Fruit fly (Drosophila melanogaster) whole organism, embryonic: ENCODE measurements around the gene SMC5.
A peak's percentile ranks its signal among the peaks of the same experiment; 100 is the strongest.

Experiments used
- Adf1 ChIP-seq: fragments of 200-800 bp; sonication (Bioruptor generic); IDR thresholded peaks from 2 replicates; pipeline ENCODE4 v1.3.6; 2022; ENCODE audit warnings: missing biosample characterization, missing genetic modification characterization
- BEAF-32 ChIP-seq: fragments of 200-800 bp; sonication (Bioruptor generic); optimal IDR thresholded peaks from 3 replicates; lab custom pipeline; 2017; ENCODE audit warnings: missing biosample characterization, missing genetic modification characterization, mild to moderate bottlenecking, moderate library complexity, missing genetic modification reagents
- CG10565 ChIP-seq: fragments of 200-800 bp; sonication (Bioruptor generic); optimal IDR thresholded peaks from 3 replicates; lab custom pipeline; 2016; ENCODE audit warnings: missing biosample characterization, mild to moderate bottlenecking, missing genetic modification characterization
- CG12744 ChIP-seq: fragments of 200-800 bp; sonication (Bioruptor generic); optimal IDR thresholded peaks from 2 replicates; lab custom pipeline; 2016; ENCODE audit warnings: missing biosample characterization, missing genetic modification characterization
- CG14441 ChIP-seq: fragments of 200-800 bp; sonication (Bioruptor generic); IDR thresholded peaks from 2 replicates; pipeline ENCODE4 v1.3.6; 2022; ENCODE audit warnings: missing biosample characterization, missing genetic modification characterization
- CG17802 ChIP-seq: fragments of 200-800 bp; sonication (Bioruptor generic); optimal IDR thresholded peaks from 2 replicates; lab custom pipeline; 2018; ENCODE audit warnings: missing biosample characterization, mild to moderate bottlenecking, missing genetic modification characterization, moderate library complexity
- CG18619 ChIP-seq: fragments of 200-800 bp; sonication (Bioruptor generic); optimal IDR thresholded peaks from 3 replicates; lab custom pipeline; 2017; ENCODE audit warnings: missing biosample characterization, mild to moderate bottlenecking, missing genetic modification characterization
- CG2120 ChIP-seq: fragments of 200-800 bp; sonication (Bioruptor generic); optimal IDR thresholded peaks from 3 replicates; lab custom pipeline; 2016; ENCODE audit warnings: missing biosample characterization, missing genetic modification characterization
- CG2199 ChIP-seq: fragments of 200-800 bp; sonication (Bioruptor generic); IDR thresholded peaks from 3 replicates; pipeline ENCODE4 v1.3.6; 2022; ENCODE audit warnings: missing biosample characterization, missing genetic modification characterization
- CG2678 ChIP-seq: fragments of 200-800 bp; sonication (Bioruptor generic); optimal IDR thresholded peaks from 3 replicates; lab custom pipeline; 2019; ENCODE audit warnings: missing biosample characterization, mild to moderate bottlenecking, missing genetic modification characterization, moderate library complexity
- CG31365 ChIP-seq: fragments of 200-800 bp; sonication (Bioruptor generic); optimal IDR thresholded peaks from 2 replicates; lab custom pipeline; 2018; ENCODE audit warnings: missing biosample characterization, mild to moderate bottlenecking, missing genetic modification characterization
- CG4730 ChIP-seq: fragments of 200-800 bp; sonication (Bioruptor generic); IDR thresholded peaks from 2 replicates; pipeline ENCODE4 v1.3.6; 2022; ENCODE audit warnings: missing biosample characterization, missing genetic modification characterization
- CG6813 ChIP-seq: fragments of 200-800 bp; sonication (Bioruptor generic); optimal IDR thresholded peaks from 2 replicates; lab custom pipeline; 2017; ENCODE audit warnings: missing biosample characterization, missing genetic modification characterization, mild to moderate bottlenecking, moderate library complexity, missing genetic modification reagents
- CG7928 ChIP-seq: fragments of 200-800 bp; sonication (Bioruptor generic); optimal IDR thresholded peaks from 2 replicates; lab custom pipeline; 2017; ENCODE audit warnings: missing biosample characterization, mild to moderate bottlenecking, missing genetic modification characterization
- CG9797 ChIP-seq: fragments of 200-800 bp; sonication (Bioruptor generic); optimal IDR thresholded peaks from 3 replicates; lab custom pipeline; 2018; ENCODE audit warnings: missing biosample characterization, mild to moderate bottlenecking, missing genetic modification characterization
- CG9876 ChIP-seq: fragments of 200-800 bp; sonication (Bioruptor generic); optimal IDR thresholded peaks from 2 replicates; lab custom pipeline; 2016; ENCODE audit warnings: missing biosample characterization, missing genetic modification characterization
- D19A ChIP-seq: fragments of 200-800 bp; optimal IDR thresholded peaks from 3 replicates; lab custom pipeline; 2019; ENCODE audit warnings: missing biosample characterization, mild to moderate bottlenecking, missing genetic modification characterization, moderate library complexity
- Deaf1 ChIP-seq: fragments of 200-800 bp; optimal IDR thresholded peaks from 3 replicates; lab custom pipeline; 2019; ENCODE audit warnings: missing biosample characterization, mild to moderate bottlenecking, missing genetic modification characterization, moderate library complexity
- Dll ChIP-seq: fragments of 200-800 bp; sonication (Bioruptor generic); IDR thresholded peaks from 4 replicates; pipeline ENCODE4 v1.3.6; 2022; ENCODE audit warnings: missing biosample characterization, missing genetic modification characterization; ENCODE audit not compliant: partially characterized antibody
- E2f2 ChIP-seq: fragments of 200-800 bp; sonication (Bioruptor generic); IDR thresholded peaks from 2 replicates; pipeline ENCODE4 v1.3.6; 2022; ENCODE audit warnings: missing biosample characterization, missing genetic modification characterization
- Elba2 ChIP-seq: fragments of 200-800 bp; sonication (Bioruptor generic); optimal IDR thresholded peaks from 3 replicates; lab custom pipeline; 2016; ENCODE audit warnings: missing biosample characterization, missing genetic modification characterization
- Hey ChIP-seq: fragments of 200-800 bp; sonication (Bioruptor generic); optimal IDR thresholded peaks from 3 replicates; lab custom pipeline; 2018; ENCODE audit warnings: missing biosample characterization, mild to moderate bottlenecking, missing genetic modification characterization
- Nf-YB ChIP-seq: fragments of 200-800 bp; sonication (Bioruptor generic); optimal IDR thresholded peaks from 3 replicates; lab custom pipeline; 2019; ENCODE audit warnings: missing biosample characterization, mild to moderate bottlenecking, missing genetic modification characterization, moderate library complexity
- Nf-YC ChIP-seq: fragments of 200-800 bp; optimal IDR thresholded peaks from 3 replicates; lab custom pipeline; 2019; ENCODE audit warnings: missing biosample characterization, mild to moderate bottlenecking, missing genetic modification characterization, moderate library complexity
- Opbp ChIP-seq: fragments of 200-800 bp; sonication (Bioruptor generic); IDR thresholded peaks from 3 replicates; pipeline ENCODE4 v1.3.6; 2022; ENCODE audit warnings: missing biosample characterization, missing genetic modification characterization; ENCODE audit not compliant: partially characterized antibody
- Optix ChIP-seq: fragments of 200-800 bp; sonication (Bioruptor generic); IDR thresholded peaks from 3 replicates; pipeline ENCODE4 v1.3.6; 2022; ENCODE audit warnings: missing biosample characterization, missing genetic modification characterization
- Scr ChIP-seq: fragments of 200-800 bp; sonication (Bioruptor generic); IDR thresholded peaks from 2 replicates; pipeline ENCODE4 v1.3.6; 2022; ENCODE audit warnings: missing biosample characterization, missing genetic modification characterization; ENCODE audit not compliant: partially characterized antibody
- Stat92E ChIP-seq, 3 experiments: fragments of >200 bp in 2 of 3; fragments of 200-800 bp in 1 of 3; sonication (Bioruptor generic) in 1 of 3; optimal IDR thresholded peaks; 2 replicates each; lab custom pipeline; 2017 to 2019; ENCODE audit warnings: missing biosample characterization in 3 of 3, missing genetic modification characterization in 3 of 3, mild to moderate bottlenecking in 1 of 3, moderate library complexity in 1 of 3
- Tbp ChIP-seq: fragments of >200 bp; optimal IDR thresholded peaks from 2 replicates; lab custom pipeline; 2018; ENCODE audit warnings: missing biosample characterization, missing genetic modification characterization
- Trl ChIP-seq, 3 experiments: fragments of >200 bp in 2 of 3; fragments of 200-800 bp in 1 of 3; sonication (Bioruptor generic) in 1 of 3; optimal IDR thresholded peaks; 2 replicates in 1 of 3; 3 replicates in 2 of 3; lab custom pipeline; 2016 to 2017; ENCODE audit warnings: missing biosample characterization in 1 of 3, missing genetic modification characterization in 1 of 3
- YL-1 ChIP-seq: fragments of 200-800 bp; sonication (Bioruptor generic); optimal IDR thresholded peaks from 3 replicates; lab custom pipeline; 2017; ENCODE audit warnings: missing biosample characterization, mild to moderate bottlenecking, missing genetic modification characterization
- esg ChIP-seq: fragments of 200-800 bp; sonication (Bioruptor generic); conservative IDR thresholded peaks from 2 replicates; pipeline ENCODE4 v1.3.6; 2022; ENCODE audit warnings: missing biosample characterization, missing genetic modification characterization
- fd64A ChIP-seq: fragments of 200-800 bp; sonication (Bioruptor generic); optimal IDR thresholded peaks from 3 replicates; lab custom pipeline; 2018; ENCODE audit warnings: missing biosample characterization, mild to moderate bottlenecking, missing genetic modification characterization
- fru ChIP-seq: fragments of >200 bp; optimal IDR thresholded peaks from 2 replicates; lab custom pipeline; 2017
- klu ChIP-seq: fragments of 200-800 bp; sonication (Bioruptor generic); IDR thresholded peaks from 2 replicates; pipeline ENCODE4 v1.3.6; 2022; ENCODE audit warnings: missing biosample characterization, missing genetic modification characterization
- maf-S ChIP-seq: fragments of 200-800 bp; sonication (Bioruptor generic); optimal IDR thresholded peaks from 2 replicates; lab custom pipeline; 2016; ENCODE audit warnings: missing biosample characterization, missing genetic modification characterization
- odd ChIP-seq: fragments of 200-800 bp; sonication (Bioruptor generic); optimal IDR thresholded peaks from 2 replicates; lab custom pipeline; 2017; ENCODE audit warnings: missing biosample characterization, mild to moderate bottlenecking, missing genetic modification characterization
- pan ChIP-seq, 4 experiments: fragments of >200 bp in 3 of 4; fragments of 200-800 bp in 1 of 4; sonication (Bioruptor generic) in 1 of 4; optimal IDR thresholded peaks in 3 of 4; IDR thresholded peaks in 1 of 4; 2 replicates each; pipeline versions ENCODE4 v1.3.6 to Lab custom; 2017 to 2022; ENCODE audit warnings: missing biosample characterization in 2 of 4, missing genetic modification characterization in 2 of 4, mixed read lengths in 1 of 4
- phol ChIP-seq: fragments of 200-800 bp; sonication (Bioruptor generic); optimal IDR thresholded peaks from 3 replicates; lab custom pipeline; 2018; ENCODE audit warnings: missing biosample characterization, mild to moderate bottlenecking, missing genetic modification characterization, moderate library complexity
- prd ChIP-seq, 3 experiments: fragments of >200 bp in 2 of 3; fragments of 200-800 bp in 1 of 3; sonication (Bioruptor generic) in 1 of 3; optimal IDR thresholded peaks in 2 of 3; IDR thresholded peaks in 1 of 3; 2 replicates in 2 of 3; 3 replicates in 1 of 3; pipeline versions ENCODE4 v1.3.6 to Lab custom; 2017 to 2022; ENCODE audit warnings: missing biosample characterization in 1 of 3, missing genetic modification characterization in 1 of 3
- pros ChIP-seq: fragments of 200-800 bp; sonication (Bioruptor generic); optimal IDR thresholded peaks from 3 replicates; lab custom pipeline; 2019; ENCODE audit warnings: missing biosample characterization, mild to moderate bottlenecking, missing genetic modification characterization, moderate library complexity
- sna ChIP-seq: fragments of 200-800 bp; sonication (Bioruptor generic); IDR thresholded peaks from 2 replicates; pipeline ENCODE4 v1.3.6; 2022; ENCODE audit warnings: missing biosample characterization, missing genetic modification characterization; ENCODE audit not compliant: partially characterized antibody
- so ChIP-seq: fragments of 200-800 bp; sonication (Bioruptor generic); IDR thresholded peaks from 3 replicates; pipeline ENCODE4 v1.3.6; 2022; ENCODE audit warnings: missing biosample characterization, missing genetic modification characterization
- sob ChIP-seq: fragments of 200-800 bp; sonication (Bioruptor generic); IDR thresholded peaks from 2 replicates; pipeline ENCODE4 v1.3.6; 2022; ENCODE audit warnings: missing biosample characterization, missing genetic modification characterization
- tx ChIP-seq: fragments of 200-800 bp; sonication (Bioruptor generic); optimal IDR thresholded peaks from 2 replicates; lab custom pipeline; 2016; ENCODE audit warnings: missing biosample characterization, missing genetic modification characterization
- yki ChIP-seq: fragments of >200 bp; optimal IDR thresholded peaks from 3 replicates; lab custom pipeline; 2018
- z ChIP-seq: fragments of 200-800 bp; sonication (Bioruptor generic); IDR thresholded peaks from 3 replicates; pipeline ENCODE4 v1.3.6; 2022; ENCODE audit warnings: missing biosample characterization, missing genetic modification characterization

The SMC5 gene

DNA sequence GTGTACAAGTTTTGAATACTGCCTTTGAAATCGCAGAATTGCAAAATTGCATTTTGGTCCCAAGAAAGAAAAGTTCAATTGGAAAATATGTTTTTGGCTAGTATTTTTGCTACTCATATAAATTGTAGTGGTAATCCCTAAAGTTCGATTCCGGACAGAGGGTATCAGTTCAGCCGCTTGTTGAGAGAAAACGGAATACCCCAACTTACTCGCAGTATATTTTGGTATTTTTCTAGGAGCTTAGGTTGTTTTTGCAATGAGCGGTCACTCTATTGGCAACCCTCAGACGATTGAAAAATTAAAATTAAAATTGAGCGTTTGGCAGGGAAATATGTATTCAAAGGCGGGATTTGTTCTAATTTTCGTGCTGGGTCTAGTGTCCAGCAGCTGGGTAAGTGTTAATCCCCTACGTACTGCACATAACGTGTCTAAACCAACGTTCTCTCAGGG lies 5.3 kb downstream of the SMC5 start (continued):
- TF ChIP-seq CG2120: peak; percentile 15
- TF ChIP-seq esg (GFP tag; lab: Robert Waterston, UW): no peak
- 0 out of 3 replicates have a peak, but pooled peaks have one; percentile 14 for TF ChIP-seq Optix (GFP tag; lab: Robert Waterston, UW)
- no peak for TF ChIP-seq CG4730 (GFP tag; lab: Robert Waterston, UW)
- TF ChIP-seq CG9797 (GFP tag; lab: Kevin White, UChicago): peak; percentile 72
- peak; percentile 43 for TF ChIP-seq YL-1 (GFP tag; lab: Kevin White, UChicago)
- no peak for TF ChIP-seq fru (lab: Kevin White, UChicago)
- peak; percentile 28; the same call in 1 of the 3 replicates for TF ChIP-seq Opbp (GFP tag; lab: Robert Waterston, UW)
- TF ChIP-seq CG2678 (tag; lab: Kevin White, UChicago): no peak
- TF ChIP-seq CG7928: no peak
- peak; percentile 19; the same call in 1 of the 4 replicates for TF ChIP-seq Dll (GFP tag; lab: Robert Waterston, UW)
- no peak for TF ChIP-seq maf-S
- TF ChIP-seq phol (tag; lab: Kevin White, UChicago): peak; percentile 2
- no peak for TF ChIP-seq prd (optimal IDR thresholded peaks at IDR 0.05; lab: Kevin White, UChicago)
- no peak for TF ChIP-seq prd (GFP tag; IDR thresholded peaks at IDR 0.05; lab: Robert Waterston, UW)
- TF ChIP-seq z (GFP tag; lab: Robert Waterston, UW): no peak
- TF ChIP-seq E2f2 (GFP tag; lab: Robert Waterston, UW): peak; percentile 44
- peak; percentile 22 for TF ChIP-seq BEAF-32 (GFP tag; lab: Kevin White, UChicago)

DNA sequence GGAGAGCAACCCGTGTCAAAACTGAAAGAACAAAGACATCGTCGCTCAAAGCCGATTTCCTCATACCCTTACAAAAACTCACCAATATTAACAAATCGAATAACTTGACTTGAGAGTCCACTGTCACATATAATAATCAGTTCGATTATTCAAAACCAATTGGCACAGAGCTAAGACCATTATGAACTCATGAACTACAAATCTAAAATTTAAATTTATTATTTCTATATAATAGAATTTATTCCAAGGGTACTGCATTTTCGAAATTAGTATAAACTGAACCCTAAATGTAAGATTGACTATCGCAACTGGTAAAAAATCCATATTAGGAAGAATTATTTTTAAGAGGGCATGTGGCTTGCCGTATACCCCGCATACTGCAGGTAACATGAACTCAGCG lies 13.0 kb downstream of the SMC5 start:
- TF ChIP-seq pan (optimal IDR thresholded peaks at IDR 0.05; lab: Kevin White, UChicago) (no peak), pan (GFP tag; optimal IDR thresholded peaks at IDR 0.05 in 1 of 2, IDR thresholded peaks at IDR 0.05 in 1 of 2) (no peak), CG9876 (GFP tag; lab: Kevin White, UChicago) (no peak), CG18619 (no peak), D19A (tag; lab: Kevin White, UChicago) (peak; percentile 73), fd64A (GFP tag; lab: Kevin White, UChicago) (no peak), YL-1 (GFP tag; lab: Kevin White, UChicago) (no peak), tx (no peak)

DNA sequence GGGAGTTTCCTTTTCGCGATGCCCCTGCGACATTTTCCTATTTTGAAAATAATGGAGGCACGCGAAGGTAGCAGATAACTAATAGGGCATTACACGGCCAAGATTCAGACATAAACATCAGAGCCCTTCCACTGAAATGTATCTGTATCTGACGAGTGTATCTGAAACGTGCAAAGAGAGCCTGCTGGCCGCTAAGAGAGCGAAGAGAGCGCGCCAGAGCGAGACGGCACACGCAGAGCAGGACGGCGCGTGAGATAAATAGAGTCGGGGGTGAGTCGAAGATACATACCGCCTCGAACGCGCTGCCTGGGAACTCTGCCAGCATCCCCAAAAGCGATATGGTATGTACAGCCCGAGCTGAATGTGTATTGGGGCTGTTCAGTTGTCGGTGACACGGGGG lies 15.7 kb downstream of the SMC5 start:
- TF ChIP-seq sna (GFP tag; lab: Robert Waterston, UW): peak; percentile 66; the same call in 1 of the 2 replicates
- no peak for TF ChIP-seq CG31365
- TF ChIP-seq CG2199: 0 out of 3 replicates have a peak, but pooled peaks have one; percentile 72
- no peak for TF ChIP-seq CG17802 (tag; lab: Kevin White, UChicago)
- no peak for TF ChIP-seq klu
- no peak for TF ChIP-seq CG10565 (GFP tag; lab: Kevin White, UChicago)
- peak; percentile 16; the same call in 1 of the 2 replicates for TF ChIP-seq CG14441
- TF ChIP-seq Tbp (GFP tag; lab: Kevin White, UChicago): no peak
- peak; percentile 5 for TF ChIP-seq Hey (tag; lab: Kevin White, UChicago)
- TF ChIP-seq Nf-YB: peak; percentile 94
- no peak for TF ChIP-seq so (GFP tag; lab: Robert Waterston, UW)
- TF ChIP-seq Trl (optimal IDR thresholded peaks at IDR 0.05; lab: Kevin White, UChicago): peak; percentile 68 to 96
- TF ChIP-seq Trl (GFP tag; optimal IDR thresholded peaks at IDR 0.05; lab: Kevin White, UChicago): no peak
- peak; percentile 80 for TF ChIP-seq Adf1 (GFP tag; lab: Robert Waterston, UW)
- no peak for TF ChIP-seq Scr (GFP tag; lab: Robert Waterston, UW)
- peak; percentile 5 for TF ChIP-seq CG6813
- no peak for TF ChIP-seq CG12744 (GFP tag; lab: Kevin White, UChicago)
- TF ChIP-seq Deaf1: peak; percentile 80
- peak; percentile 89 for TF ChIP-seq yki
- peak; percentile 39 for TF ChIP-seq Elba2 (GFP tag; lab: Kevin White, UChicago)
- TF ChIP-seq Stat92E (GFP tag; optimal IDR thresholded peaks at IDR 0.05; lab: Kevin White, UChicago): peak in 1 of 3 experiments; percentile 40
- TF ChIP-seq odd (GFP tag; lab: Kevin White, UChicago): peak; percentile 1
- TF ChIP-seq pros: peak; percentile 33
- peak; percentile 95 for TF ChIP-seq Nf-YC
- TF ChIP-seq sob (GFP tag; lab: Robert Waterston, UW): 0 out of 2 replicates have a peak, but pooled peaks have one; percentile 18
